Fruit fly (Drosophila melanogaster) whole organism, wandering third instar larva: Measurements from ENCODE around the gene nero.

Experiments
- Hr83 ChIP-seq: fragments of 200-300 bp; sonication (Bioruptor generic); optimal IDR thresholded peaks from 2 replicates; lab custom pipeline; 2016; ENCODE audit warnings: missing biosample characterization, mild to moderate bottlenecking, missing genetic modification characterization, moderate library complexity; ENCODE audit not compliant: poor library complexity, severe bottlenecking
- Myc ChIP-seq: fragments of >200 bp; optimal IDR thresholded peaks from 2 replicates; lab custom pipeline; 2017
- brk ChIP-seq: fragments of 200-800 bp; sonication (Bioruptor generic); optimal IDR thresholded peaks from 2 replicates; lab custom pipeline; 2016; ENCODE audit warnings: missing biosample characterization, mild to moderate bottlenecking, missing genetic modification characterization
- foxo ChIP-seq, 2 experiments: fragments of 200-800 bp; sonication (Bioruptor generic); optimal IDR thresholded peaks; 2 replicates in 1 of 2; 3 replicates in 1 of 2; lab custom pipeline; 2016 to 2017; ENCODE audit warnings: missing biosample characterization in 2 of 2, missing genetic modification characterization in 2 of 2
- psq ChIP-seq: fragments of 200-800 bp; sonication (Bioruptor generic); optimal IDR thresholded peaks from 3 replicates; lab custom pipeline; 2017; ENCODE audit warnings: missing biosample characterization, mild to moderate bottlenecking, missing genetic modification characterization, moderate library complexity
- woc ChIP-seq: sonication (Bioruptor generic); optimal IDR thresholded peaks from 2 replicates; lab custom pipeline; 2016; ENCODE audit warnings: missing biosample characterization, mild to moderate bottlenecking, missing genetic modification characterization

DNA sequence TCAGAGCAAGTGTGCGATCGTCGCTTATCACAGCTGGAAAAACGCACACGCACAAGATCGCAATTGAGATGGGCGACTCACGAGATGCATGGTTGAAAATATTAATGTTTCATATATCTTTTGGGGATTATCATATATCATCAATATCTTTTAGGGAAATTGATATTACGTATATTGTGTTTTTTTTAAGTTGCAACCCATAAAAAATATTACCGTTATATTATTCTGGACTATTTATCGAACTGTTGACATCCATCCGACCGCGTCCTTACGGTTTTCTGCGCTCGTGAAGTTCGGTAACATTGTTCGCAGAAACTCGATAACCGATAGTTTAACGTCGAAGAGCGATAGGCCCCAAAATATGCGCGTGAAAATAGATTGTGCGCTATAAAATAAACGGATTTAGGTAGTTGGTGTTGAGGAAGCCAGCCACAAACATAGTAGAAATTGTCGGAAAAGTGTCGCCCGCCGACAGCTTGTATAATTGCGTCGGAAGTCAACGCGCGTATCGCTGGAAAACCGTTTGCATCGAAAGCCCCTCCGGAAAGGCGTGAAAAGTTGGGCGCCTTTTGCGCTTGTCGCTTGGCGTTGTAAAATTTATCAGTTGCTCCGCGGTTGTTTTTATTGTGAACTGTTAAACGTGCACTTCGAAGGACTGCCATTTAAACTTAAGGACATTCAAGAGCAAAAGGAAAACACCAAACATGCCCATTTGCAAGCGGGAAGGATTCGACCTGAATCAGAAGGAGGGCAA lies 46.5 kb upstream of the nero start, which contains the start of the genes Mccc1 and Acf:
- TF ChIP-seq brk (GFP tag; lab: Kevin White, UChicago) (no peak), woc (GFP tag; lab: Kevin White, UChicago) (no peak), foxo (GFP tag; optimal IDR thresholded peaks at IDR 0.05; lab: Kevin White, UChicago) (no peak), psq (GFP tag; lab: Kevin White, UChicago) (peak; percentile 17), Myc (lab: Kevin White, UChicago) (no peak), Hr83 (GFP tag; lab: Kevin White, UChicago) (peak; percentile 44)
